Worm (Caenorhabditis elegans) whole organism, L4/young adult: ENCODE measurements around the gene F29G6.1.

ENCODE experiments used
- W03F9.2 ChIP-seq: fragments of 150-350 bp; optimal IDR thresholded peaks from 2 replicates; lab custom pipeline; 2014; ENCODE audit warnings: missing biosample characterization, missing genetic modification characterization
- dao-5 ChIP-seq: sonication (generic microtip); optimal IDR thresholded peaks from 2 replicates; lab custom pipeline; 2016; ENCODE audit warnings: missing genotype, missing genetic modification characterization, moderate library complexity, missing compliant biosample characterization
- him-1 ChIP-seq: sonication (generic microtip); optimal IDR thresholded peaks from 2 replicates; lab custom pipeline; 2016; ENCODE audit warnings: missing genotype, missing genetic modification reagents, missing genetic modification characterization, missing compliant biosample characterization

- TF ChIP-seq W03F9.2 (tag; lab: Kevin White, UChicago) (no peak), dao-5 (tag; lab: Kevin White, UChicago) (peak; percentile 54), him-1 (peak; percentile 44)
Observed at ce11 chrX:11465215-11465614, 36.9 kb upstream of the F29G6.1 start, which contains the start of gene lin-14.
